Worm (Caenorhabditis elegans) whole organism, late embryonic: Measurements from ENCODE around the gene Y6G8.14.

Experiments
- ceh-48 ChIP-seq: sonication (generic microtip); optimal IDR thresholded peaks from 2 replicates; lab custom pipeline; 2016; ENCODE audit warnings: missing genetic modification characterization, inconsistent platforms, missing compliant biosample characterization
- dve-1 ChIP-seq: sonication (generic microtip); optimal IDR thresholded peaks from 2 replicates; lab custom pipeline; 2017; ENCODE audit warnings: antibody characterized with exemption, mild to moderate bottlenecking, missing genetic modification characterization, missing compliant biosample characterization
- elt-2 ChIP-seq: sonication (generic microtip); optimal IDR thresholded peaks from 2 replicates; lab custom pipeline; 2016; ENCODE audit warnings: missing genetic modification reagents, missing genetic modification characterization, missing compliant biosample characterization
- fkh-6 ChIP-seq: sonication (generic microtip); optimal IDR thresholded peaks from 2 replicates; lab custom pipeline; 2016; ENCODE audit warnings: missing genetic modification characterization, missing compliant biosample characterization
- pqm-1 ChIP-seq: sonication (generic microtip); optimal IDR thresholded peaks from 2 replicates; lab custom pipeline; 2016; ENCODE audit warnings: missing genetic modification characterization, missing compliant biosample characterization
- ref-2 ChIP-seq: sonication (generic microtip); optimal IDR thresholded peaks from 2 replicates; lab custom pipeline; 2016; ENCODE audit warnings: missing genetic modification characterization, missing compliant biosample characterization
- sox-4 ChIP-seq: sonication (generic microtip); optimal IDR thresholded peaks from 2 replicates; lab custom pipeline; 2017; ENCODE audit warnings: mild to moderate bottlenecking, missing genetic modification characterization, inconsistent platforms, missing compliant biosample characterization
- zip-5 ChIP-seq: sonication (generic microtip); optimal IDR thresholded peaks from 2 replicates; lab custom pipeline; 2016; ENCODE audit warnings: missing genetic modification characterization, missing compliant biosample characterization

ce11 chrV:17623230-17623629, 9.1 kb upstream of the Y6G8.14 start, which contains the start of gene F57G4.1:
- no peak for TF ChIP-seq sox-4 (tag; lab: Kevin White, UChicago)
- no peak for TF ChIP-seq ceh-48 (tag; lab: Kevin White, UChicago)
- TF ChIP-seq fkh-6 (tag; lab: Kevin White, UChicago): no peak
- no peak for TF ChIP-seq pqm-1 (tag; lab: Kevin White, UChicago)
- no peak for TF ChIP-seq elt-2
- no peak for TF ChIP-seq dve-1 (tag; lab: Kevin White, UChicago)
- TF ChIP-seq zip-5 (tag; lab: Kevin White, UChicago): no peak
- TF ChIP-seq ref-2 (tag; lab: Kevin White, UChicago): no peak
